Worm (Caenorhabditis elegans): ENCODE data around the gene ceh-40.
"Not testable (repeated sequence)": the region's sequence is repeated elsewhere in the genome, so short reads cannot be mapped to it uniquely, and the experiment has no call there.

The ceh-40 gene

ce11 chrX:12302755-12303154 is 17.8 kb downstream of the ceh-40 start, which contains the start of gene dot-1.3:
dot-1.3 (minus strand) TSS chrX:12302855.
- TF ChIP-seq nfya-1 (tag; optimal IDR thresholded peaks at IDR 0.05; ENCODE audit: insufficient read depth); elt-3 (tag; optimal IDR thresholded peaks at IDR 0.05); ceh-9 (tag; optimal IDR thresholded peaks at IDR 0.05): not testable (repeated sequence)

- TF ChIP-seq lsy-12 (tag; optimal IDR thresholded peaks at IDR 0.05) = no peak
- TF ChIP-seq ceh-16 (tag; optimal IDR thresholded peaks at IDR 0.05) = no peak
- TF ChIP-seq sea-2 (GFP tag; optimal IDR thresholded peaks at IDR 0.05) = no peak
- no peak for TF ChIP-seq nhr-237 (tag; optimal IDR thresholded peaks at IDR 0.05)
- TF ChIP-seq zag-1 (tag; optimal IDR thresholded peaks at IDR 0.05) = no peak
- no peak for TF ChIP-seq fkh-2 (tag; optimal IDR thresholded peaks at IDR 0.05)
- no peak for TF ChIP-seq nhr-25 (tag; optimal IDR thresholded peaks at IDR 0.05)
- TF ChIP-seq ztf-11 (tag; optimal IDR thresholded peaks at IDR 0.05) = no peak
- TF ChIP-seq fos-1 (tag; optimal IDR thresholded peaks at IDR 0.05) = no peak
Observed at ce11 chrX:12299834-12300233, 20.7 kb downstream of the ceh-40 start, which contains the start of gene W06D11.5. W06D11.5 (plus strand) TSS chrX:12300134.

ce11 chrX:12298324-12298723 is 22.3 kb downstream of the ceh-40 start, which contains the start of gene W06D11.3:
W06D11.3 (plus strand) TSS chrX:12298683.
- TF ChIP-seq elt-2 (tag; optimal IDR thresholded peaks at IDR 0.05) (no peak), nfya-1 (tag; optimal IDR thresholded peaks at IDR 0.05; ENCODE audit: insufficient read depth) (no peak), lin-39 (tag; optimal IDR thresholded peaks at IDR 0.05) (no peak), lsy-12 (tag; optimal IDR thresholded peaks at IDR 0.05) (no peak), nhr-23 (tag; optimal IDR thresholded peaks at IDR 0.05) (no peak), nhr-11 (tag; optimal IDR thresholded peaks at IDR 0.05) (no peak), R02D3.7 (tag; optimal IDR thresholded peaks at IDR 0.05) (no peak), pha-4 (tag; optimal IDR thresholded peaks at IDR 0.05) (no peak), nhr-25 (tag; optimal IDR thresholded peaks at IDR 0.05) (no peak), elt-1 (tag; optimal IDR thresholded peaks at IDR 0.05) (no peak), elt-3 (tag; optimal IDR thresholded peaks at IDR 0.05) (no peak), tbx-2 (tag; optimal IDR thresholded peaks at IDR 0.05) (no peak), ceh-9 (tag; optimal IDR thresholded peaks at IDR 0.05) (no peak), ZK546.5 (tag; optimal IDR thresholded peaks at IDR 0.05) (no peak), nhr-67 (tag; optimal IDR thresholded peaks at IDR 0.05) (no peak), snpc-4 (tag; optimal IDR thresholded peaks at IDR 0.05) (no peak), unc-62 (GFP tag; optimal IDR thresholded peaks at IDR 0.05) (no peak), daf-12 (tag; optimal IDR thresholded peaks at IDR 0.05) (no peak), zag-1 (tag; optimal IDR thresholded peaks at IDR 0.05) (no peak), nhr-43 (tag; optimal IDR thresholded peaks at IDR 0.05; ENCODE audit: poor library complexity, severe bottlenecking) (no peak)

ce11 chrX:12296392-12296791 is 24.2 kb downstream of the ceh-40 start, which contains the start of gene W06D11.2:
W06D11.2 (minus strand) TSS chrX:12296730.
- TF ChIP-seq mml-1 (tag; optimal IDR thresholded peaks at IDR 0.05) (no peak), nhr-67 (tag; optimal IDR thresholded peaks at IDR 0.05) (no peak), nhr-25 (tag; optimal IDR thresholded peaks at IDR 0.05) (no peak), R02D3.7 (tag; optimal IDR thresholded peaks at IDR 0.05) (no peak), aly-2 (tag; optimal IDR thresholded peaks at IDR 0.05) (no peak), ztf-4 (tag; optimal IDR thresholded peaks at IDR 0.05) (no peak), nhr-77 (tag; optimal IDR thresholded peaks at IDR 0.05) (no peak)

- TF ChIP-seq elt-1 (tag; optimal IDR thresholded peaks at IDR 0.05) (no peak), hmg-11 (tag; optimal IDR thresholded peaks at IDR 0.05) (no peak), lsy-12 (tag; optimal IDR thresholded peaks at IDR 0.05) (no peak), nhr-237 (tag; optimal IDR thresholded peaks at IDR 0.05) (no peak), fkh-2 (tag; optimal IDR thresholded peaks at IDR 0.05) (no peak), nhr-77 (tag; optimal IDR thresholded peaks at IDR 0.05) (no peak)
Observed at ce11 chrX:12294263-12294662, 26.3 kb downstream of the ceh-40 start, which contains the start of gene W06D11.1. W06D11.1 (plus strand) TSS chrX:12294563.

- TF ChIP-seq skn-1 (tag; optimal IDR thresholded peaks at IDR 0.05) (no peak), egl-27 (tag; optimal IDR thresholded peaks at IDR 0.05) (no peak), zag-1 (tag; optimal IDR thresholded peaks at IDR 0.05) (no peak), daf-12 (tag; optimal IDR thresholded peaks at IDR 0.05) (no peak), elt-1 (tag; optimal IDR thresholded peaks at IDR 0.05) (no peak), mdl-1 (tag; optimal IDR thresholded peaks at IDR 0.05) (no peak), ztf-11 (tag; optimal IDR thresholded peaks at IDR 0.05) (no peak), ceh-9 (tag; optimal IDR thresholded peaks at IDR 0.05) (no peak), nhr-76 (tag; optimal IDR thresholded peaks at IDR 0.05) (no peak), fos-1 (tag; optimal IDR thresholded peaks at IDR 0.05) (no peak), pqm-1 (tag; optimal IDR thresholded peaks at IDR 0.05) (no peak), lin-15B (tag; optimal IDR thresholded peaks at IDR 0.05) (no peak), fkh-10 (GFP tag; optimal IDR thresholded peaks at IDR 0.05) (no peak), ceh-28 (tag; optimal IDR thresholded peaks at IDR 0.05) (no peak), egl-5 (tag; optimal IDR thresholded peaks at IDR 0.05) (no peak), R02D3.7 (tag; optimal IDR thresholded peaks at IDR 0.05) (no peak)
Observed at ce11 chrX:12290539-12290938, 30.0 kb downstream of the ceh-40 start, which contains the start of gene C04B4.4. C04B4.4 (plus strand) TSS chrX:12290839.

All from whole organism, L3 larva.